Fruit fly (Drosophila melanogaster): Measurements from ENCODE around the gene COX5A.

DNA sequence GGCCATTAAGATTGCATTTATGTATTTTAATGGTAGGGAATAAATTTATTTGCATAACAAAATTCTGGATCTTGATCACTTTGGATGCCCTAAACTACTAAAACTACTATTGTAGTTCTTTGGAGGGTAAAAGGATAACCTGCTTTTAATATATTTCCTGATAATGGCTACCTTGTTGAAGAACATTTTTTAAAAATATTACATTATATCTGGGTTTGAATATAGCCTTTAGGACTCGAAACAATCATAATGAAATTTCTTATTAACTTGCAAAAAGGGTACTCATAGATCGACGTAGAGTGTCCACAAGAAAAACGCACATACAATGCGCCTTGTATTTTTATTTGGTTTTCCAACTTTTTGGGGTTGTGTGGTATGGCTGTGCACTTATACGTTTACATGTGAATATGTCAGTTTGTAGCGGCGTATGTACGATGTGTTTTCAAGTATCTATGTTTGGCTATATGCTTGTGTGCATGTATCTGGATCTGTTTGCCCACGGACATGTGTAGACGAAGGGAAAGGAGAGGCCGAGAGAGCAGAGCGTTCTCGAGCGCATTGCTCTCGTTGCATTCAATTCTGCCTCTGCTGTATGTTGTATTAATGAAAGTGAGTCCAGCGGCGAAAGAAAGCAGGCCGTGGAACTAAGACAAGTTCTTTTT, 39.7 kb upstream of the COX5A start:
- TF ChIP-seq HLH106 (tag; optimal IDR thresholded peaks at IDR 0.05): peak; percentile 90
- TF ChIP-seq Abd-B (GFP tag; optimal IDR thresholded peaks at IDR 0.05): no peak
- peak; percentile 82 for TF ChIP-seq sage (GFP tag; optimal IDR thresholded peaks at IDR 0.05)
- no peak for TF ChIP-seq N (GFP tag; optimal IDR thresholded peaks at IDR 0.05)
- peak; percentile 17 for TF ChIP-seq CrebA (GFP tag; optimal IDR thresholded peaks at IDR 0.05; ENCODE audit: borderline replicate concordance)
- TF ChIP-seq Rel (GFP tag; optimal IDR thresholded peaks at IDR 0.05): no peak
- TF ChIP-seq Rel (tag; optimal IDR thresholded peaks at IDR 0.05): peak; percentile 7
- TF ChIP-seq pan (optimal IDR thresholded peaks at IDR 0.05): no peak
- TF ChIP-seq br (GFP tag; optimal IDR thresholded peaks at IDR 0.05): peak; percentile 82
